Fruit fly (Drosophila melanogaster) whole organism, embryonic: Measurements from ENCODE around the gene Nf-YA.

Experiments
- Bdp1 ChIP-seq: fragments of 200-800 bp; sonication (Bioruptor generic); optimal IDR thresholded peaks from 3 replicates; lab custom pipeline; 2016; ENCODE audit warnings: missing biosample characterization, missing genetic modification characterization
- BtbVII ChIP-seq: fragments of 200-800 bp; sonication (Bioruptor generic); optimal IDR thresholded peaks from 3 replicates; lab custom pipeline; 2017; ENCODE audit warnings: missing biosample characterization, mild to moderate bottlenecking, missing genetic modification characterization
- CG10462 ChIP-seq: fragments of 200-800 bp; sonication (Bioruptor generic); optimal IDR thresholded peaks from 2 replicates; lab custom pipeline; 2016; ENCODE audit warnings: missing biosample characterization, missing genetic modification characterization
- CG11398 ChIP-seq: fragments of 200-800 bp; sonication (Bioruptor generic); optimal IDR thresholded peaks from 2 replicates; lab custom pipeline; 2016; ENCODE audit warnings: missing biosample characterization, missing genetic modification characterization
- CG11696 ChIP-seq: fragments of 200-800 bp; sonication (Bioruptor generic); IDR thresholded peaks from 2 replicates; pipeline ENCODE4 v1.3.6; 2022; ENCODE audit warnings: missing biosample characterization, missing genetic modification characterization
- CG12744 ChIP-seq: fragments of 200-800 bp; sonication (Bioruptor generic); optimal IDR thresholded peaks from 2 replicates; lab custom pipeline; 2016; ENCODE audit warnings: missing biosample characterization, missing genetic modification characterization
- CG12769 ChIP-seq: fragments of 200-800 bp; sonication (Bioruptor generic); optimal IDR thresholded peaks from 2 replicates; lab custom pipeline; 2019; ENCODE audit warnings: missing biosample characterization, mild to moderate bottlenecking, missing genetic modification characterization, moderate library complexity
- CG14860 ChIP-seq: fragments of 200-800 bp; sonication (Bioruptor generic); IDR thresholded peaks from 3 replicates; pipeline ENCODE4 v1.3.6; 2022; ENCODE audit warnings: missing biosample characterization, missing genetic modification characterization; ENCODE audit not compliant: partially characterized antibody
- CG14965 ChIP-seq: fragments of 200-800 bp; sonication (Bioruptor generic); optimal IDR thresholded peaks from 2 replicates; lab custom pipeline; 2016; ENCODE audit warnings: missing biosample characterization, missing genetic modification characterization, borderline replicate concordance
- CG15269 ChIP-seq: fragments of 200-800 bp; sonication (Bioruptor generic); optimal IDR thresholded peaks from 2 replicates; lab custom pipeline; 2018; ENCODE audit warnings: missing biosample characterization, mild to moderate bottlenecking, missing genetic modification characterization, moderate library complexity
- CG16779 ChIP-seq: fragments of 200-800 bp; sonication (Bioruptor generic); IDR thresholded peaks from 2 replicates; pipeline ENCODE4 v1.3.6; 2022; ENCODE audit warnings: missing biosample characterization, missing genetic modification characterization
- CG16813 ChIP-seq: fragments of 200-800 bp; sonication (Bioruptor generic); IDR thresholded peaks from 3 replicates; pipeline ENCODE4 v1.3.6; 2022; ENCODE audit warnings: missing biosample characterization, missing genetic modification characterization; ENCODE audit not compliant: partially characterized antibody
- CG16863 ChIP-seq: fragments of 200-800 bp; sonication (Bioruptor generic); optimal IDR thresholded peaks from 3 replicates; lab custom pipeline; 2016; ENCODE audit warnings: missing biosample characterization, missing genetic modification characterization
- CG17186 ChIP-seq: fragments of 200-800 bp; sonication (Bioruptor generic); optimal IDR thresholded peaks from 3 replicates; lab custom pipeline; 2017; ENCODE audit warnings: missing biosample characterization, missing genetic modification reagents, missing genetic modification characterization
- CG1832 ChIP-seq: fragments of 200-800 bp; sonication (Bioruptor generic); optimal IDR thresholded peaks from 2 replicates; lab custom pipeline; 2017; ENCODE audit warnings: missing biosample characterization, mild to moderate bottlenecking, missing genetic modification characterization, inconsistent platforms
- CG2116 ChIP-seq: fragments of 200-800 bp; sonication (Bioruptor generic); optimal IDR thresholded peaks from 3 replicates; lab custom pipeline; 2018; ENCODE audit warnings: missing biosample characterization, mild to moderate bottlenecking, missing genetic modification characterization
- CG30431 ChIP-seq: fragments of 200-800 bp; sonication (Bioruptor generic); optimal IDR thresholded peaks from 2 replicates; lab custom pipeline; 2017; ENCODE audit warnings: missing biosample characterization, missing genetic modification characterization
- CG34224 ChIP-seq: fragments of 200-800 bp; sonication (Bioruptor generic); IDR thresholded peaks from 3 replicates; pipeline ENCODE4 v1.3.6; 2022; ENCODE audit warnings: missing biosample characterization, missing genetic modification characterization; ENCODE audit not compliant: partially characterized antibody
- CG42726 ChIP-seq: fragments of 200-800 bp; sonication (Bioruptor generic); IDR thresholded peaks from 2 replicates; pipeline ENCODE4 v1.3.6; 2022; ENCODE audit warnings: missing biosample characterization, missing genetic modification characterization; ENCODE audit not compliant: partially characterized antibody
- CG4424 ChIP-seq: fragments of 200-800 bp; sonication (Bioruptor generic); optimal IDR thresholded peaks from 3 replicates; lab custom pipeline; 2016; ENCODE audit warnings: missing biosample characterization, missing genetic modification characterization
- CG5180 ChIP-seq: fragments of 200-800 bp; sonication (Bioruptor generic); optimal IDR thresholded peaks from 3 replicates; lab custom pipeline; 2017; ENCODE audit warnings: missing biosample characterization, missing genetic modification characterization, mild to moderate bottlenecking, moderate library complexity, missing genetic modification reagents
- CG6683 ChIP-seq: fragments of 200-800 bp; sonication (Bioruptor generic); optimal IDR thresholded peaks from 2 replicates; lab custom pipeline; 2017; ENCODE audit warnings: missing biosample characterization, mild to moderate bottlenecking, missing genetic modification characterization, missing genetic modification reagents
- CG7786 ChIP-seq: fragments of 200-800 bp; sonication (Bioruptor generic); optimal IDR thresholded peaks from 2 replicates; lab custom pipeline; 2016; ENCODE audit warnings: missing biosample characterization, missing genetic modification characterization
- CG9817 ChIP-seq: fragments of 200-800 bp; sonication (Bioruptor generic); optimal IDR thresholded peaks from 2 replicates; lab custom pipeline; 2018; ENCODE audit warnings: missing biosample characterization, mild to moderate bottlenecking, missing genetic modification characterization, moderate library complexity
- CHES-1-like ChIP-seq: fragments of 200-800 bp; sonication (Bioruptor generic); optimal IDR thresholded peaks from 2 replicates; lab custom pipeline; 2016; ENCODE audit warnings: missing biosample characterization, missing genetic modification characterization
- CTCF ChIP-seq: fragments of 200-800 bp; sonication (Bioruptor generic); optimal IDR thresholded peaks from 2 replicates; lab custom pipeline; 2017; ENCODE audit warnings: missing biosample characterization, mild to moderate bottlenecking, missing genetic modification characterization, moderate library complexity
- CoRest ChIP-seq: fragments of 200-800 bp; sonication (Bioruptor generic); optimal IDR thresholded peaks from 3 replicates; lab custom pipeline; 2018; ENCODE audit warnings: missing biosample characterization, mild to moderate bottlenecking, missing genetic modification characterization, moderate library complexity
- Dbx ChIP-seq: fragments of 200-800 bp; sonication (Bioruptor generic); IDR thresholded peaks from 3 replicates; pipeline ENCODE4 v1.3.6; 2022; ENCODE audit warnings: missing biosample characterization, missing genetic modification characterization
- E2f2 ChIP-seq: fragments of 200-800 bp; sonication (Bioruptor generic); IDR thresholded peaks from 2 replicates; pipeline ENCODE4 v1.3.6; 2022; ENCODE audit warnings: missing biosample characterization, missing genetic modification characterization
- NC2β ChIP-seq: fragments of 200-800 bp; sonication (Bioruptor generic); optimal IDR thresholded peaks from 2 replicates; lab custom pipeline; 2016; ENCODE audit warnings: missing biosample characterization, missing genetic modification characterization
- Nf-YA ChIP-seq: fragments of 200-800 bp; sonication (Bioruptor generic); IDR thresholded peaks from 2 replicates; pipeline ENCODE4 v1.3.6; 2022; ENCODE audit warnings: missing biosample characterization, missing genetic modification characterization
- Taf1 ChIP-seq: fragments of 200-800 bp; sonication (Bioruptor generic); IDR thresholded peaks from 2 replicates; pipeline ENCODE4 v1.3.6; 2022; ENCODE audit warnings: missing biosample characterization, missing genetic modification characterization
- Trl ChIP-seq, 3 experiments: fragments of >200 bp in 2 of 3; fragments of 200-800 bp in 1 of 3; sonication (Bioruptor generic) in 1 of 3; optimal IDR thresholded peaks; 2 replicates in 1 of 3; 3 replicates in 2 of 3; lab custom pipeline; 2016 to 2017; ENCODE audit warnings: missing biosample characterization in 1 of 3, missing genetic modification characterization in 1 of 3
- Xbp1 ChIP-seq: fragments of 200-800 bp; sonication (Bioruptor generic); optimal IDR thresholded peaks from 3 replicates; lab custom pipeline; 2016; ENCODE audit warnings: missing biosample characterization, mild to moderate bottlenecking, missing genetic modification characterization
- ara ChIP-seq: fragments of 200-800 bp; sonication (Bioruptor generic); IDR thresholded peaks from 2 replicates; pipeline ENCODE4 v1.3.6; 2022; ENCODE audit warnings: missing biosample characterization, missing genetic modification characterization
- bab2 ChIP-seq: fragments of 200-800 bp; sonication (Bioruptor generic); optimal IDR thresholded peaks from 2 replicates; lab custom pipeline; 2016; ENCODE audit warnings: missing biosample characterization, missing genetic modification characterization
- br ChIP-seq: fragments of >200 bp; optimal IDR thresholded peaks from 2 replicates; lab custom pipeline; 2017
- dimm ChIP-seq: fragments of 200-800 bp; sonication (Bioruptor generic); IDR thresholded peaks from 2 replicates; pipeline ENCODE4 v1.3.6; 2022; ENCODE audit warnings: missing biosample characterization, missing genetic modification characterization
- dmrt99B ChIP-seq: fragments of 200-800 bp; sonication (Bioruptor generic); optimal IDR thresholded peaks from 2 replicates; lab custom pipeline; 2018; ENCODE audit warnings: missing biosample characterization, mild to moderate bottlenecking, missing genetic modification characterization, moderate library complexity
- emc ChIP-seq: fragments of 200-800 bp; sonication (Bioruptor generic); optimal IDR thresholded peaks from 2 replicates; lab custom pipeline; 2016; ENCODE audit warnings: missing biosample characterization, missing genetic modification characterization
- fd3F ChIP-seq: fragments of 200-800 bp; sonication (Bioruptor generic); optimal IDR thresholded peaks from 2 replicates; lab custom pipeline; 2018; ENCODE audit warnings: missing biosample characterization, mild to moderate bottlenecking, missing genetic modification characterization, moderate library complexity
- her ChIP-seq: fragments of 200-800 bp; sonication (Bioruptor generic); optimal IDR thresholded peaks from 2 replicates; lab custom pipeline; 2016; ENCODE audit warnings: missing biosample characterization, missing genetic modification characterization
- lab ChIP-seq: fragments of 200-800 bp; sonication (Bioruptor generic); optimal IDR thresholded peaks from 3 replicates; lab custom pipeline; 2017; ENCODE audit warnings: missing biosample characterization, missing genetic modification characterization, mild to moderate bottlenecking, moderate library complexity, missing genetic modification reagents
- mld ChIP-seq: fragments of 200-800 bp; sonication (Bioruptor generic); IDR thresholded peaks from 3 replicates; pipeline ENCODE4 v1.3.6; 2022; ENCODE audit warnings: missing biosample characterization, missing genetic modification characterization; ENCODE audit not compliant: partially characterized antibody
- pzg ChIP-seq: fragments of 200-800 bp; sonication (Bioruptor generic); optimal IDR thresholded peaks from 3 replicates; lab custom pipeline; 2018; ENCODE audit warnings: missing biosample characterization, mild to moderate bottlenecking, missing genetic modification characterization, moderate library complexity
- seq ChIP-seq: fragments of 200-800 bp; sonication (Bioruptor generic); IDR thresholded peaks from 2 replicates; pipeline ENCODE4 v1.3.6; 2022; ENCODE audit warnings: missing biosample characterization, missing genetic modification characterization
- sisA ChIP-seq: fragments of 200-800 bp; sonication (Bioruptor generic); IDR thresholded peaks from 2 replicates; pipeline ENCODE4 v1.3.6; 2022; ENCODE audit warnings: missing biosample characterization, missing genetic modification characterization
- stwl ChIP-seq: fragments of 200-800 bp; sonication (Bioruptor generic); optimal IDR thresholded peaks from 3 replicates; lab custom pipeline; 2018; ENCODE audit warnings: missing biosample characterization, mild to moderate bottlenecking, missing genetic modification characterization, moderate library complexity
- trem ChIP-seq: fragments of 200-800 bp; optimal IDR thresholded peaks from 3 replicates; lab custom pipeline; 2019; ENCODE audit warnings: missing biosample characterization, mild to moderate bottlenecking, missing genetic modification characterization, moderate library complexity
- unc-4 ChIP-seq: fragments of 200-800 bp; sonication (Bioruptor generic); IDR thresholded peaks from 2 replicates; pipeline ENCODE4 v1.3.6; 2022; ENCODE audit warnings: missing biosample characterization, missing genetic modification characterization; ENCODE audit not compliant: partially characterized antibody
- wor ChIP-seq: fragments of 200-800 bp; sonication (Bioruptor generic); IDR thresholded peaks from 2 replicates; pipeline ENCODE4 v1.3.6; 2022; ENCODE audit warnings: missing biosample characterization, missing genetic modification characterization

Nf-YA gene

dm6 chr3L:9435315-9435714, 6.8 kb downstream of the Nf-YA start, which contains the start of gene CG42526 (continued):
- TF ChIP-seq mld (GFP tag; lab: Robert Waterston, UW), result no peak
- peak; percentile 48 for TF ChIP-seq CG15269 (tag; lab: Kevin White, UChicago)
- 0 out of 3 replicates have a peak, but pooled peaks have one; percentile 17 for TF ChIP-seq CG16813 (GFP tag; lab: Robert Waterston, UW)
- TF ChIP-seq CG9817 (tag; lab: Kevin White, UChicago), result peak; percentile 24
- TF ChIP-seq CG2116 (GFP tag; lab: Kevin White, UChicago), result peak; percentile 71
- peak; percentile 35 for TF ChIP-seq CoRest (tag; lab: Kevin White, UChicago)
- TF ChIP-seq seq (GFP tag; lab: Robert Waterston, UW), result 0 out of 2 replicates have a peak, but pooled peaks have one; percentile 12
- peak; percentile 36 for TF ChIP-seq CG12744 (GFP tag; lab: Kevin White, UChicago)
- TF ChIP-seq CG1832, result no peak
- no peak for TF ChIP-seq CG42726 (GFP tag; lab: Robert Waterston, UW)
- peak; percentile 34 for TF ChIP-seq CG16863 (GFP tag; lab: Kevin White, UChicago)
- peak; percentile 30 for TF ChIP-seq CG7786
- peak; percentile 24 for TF ChIP-seq Bdp1 (GFP tag; lab: Kevin White, UChicago)
- no peak for TF ChIP-seq fd3F (GFP tag; lab: Kevin White, UChicago)
- TF ChIP-seq unc-4 (GFP tag; lab: Robert Waterston, UW), result peak; percentile 74
- no peak for TF ChIP-seq dmrt99B (tag; lab: Kevin White, UChicago)
- peak; percentile 24 for TF ChIP-seq NC2β
- peak; percentile 59 for TF ChIP-seq CTCF
- peak; percentile 55 for TF ChIP-seq lab
- TF ChIP-seq CHES-1-like, result no peak
- TF ChIP-seq her (GFP tag; lab: Kevin White, UChicago), result peak; percentile 45
- TF ChIP-seq CG11696, result no peak
- peak; percentile 75 for TF ChIP-seq stwl
- TF ChIP-seq CG34224 (GFP tag; lab: Robert Waterston, UW), result peak; percentile 55; the same call in 2 of the 3 replicates
- TF ChIP-seq CG4424 (GFP tag; lab: Kevin White, UChicago), result no peak
- TF ChIP-seq CG14860 (GFP tag; lab: Robert Waterston, UW), result no peak
- peak; percentile 56 for TF ChIP-seq bab2 (GFP tag; lab: Kevin White, UChicago)
- no peak for TF ChIP-seq dimm
- no peak for TF ChIP-seq br (lab: Kevin White, UChicago)
- TF ChIP-seq CG16779 (GFP tag; lab: Robert Waterston, UW), result no peak
- TF ChIP-seq trem (tag; lab: Kevin White, UChicago), result peak; percentile 25
- no peak for TF ChIP-seq CG6683 (GFP tag; lab: Kevin White, UChicago)
- no peak for TF ChIP-seq CG30431 (GFP tag; lab: Kevin White, UChicago)
- peak; percentile 39; the same call in 1 of the 3 replicates for TF ChIP-seq Dbx
- TF ChIP-seq pzg (GFP tag; lab: Kevin White, UChicago), result peak; percentile 79
- no peak; the same call in 1 of the 2 replicates for TF ChIP-seq Taf1
- no peak for TF ChIP-seq wor (GFP tag; lab: Robert Waterston, UW)
- TF ChIP-seq Trl (optimal IDR thresholded peaks at IDR 0.05; lab: Kevin White, UChicago), result no peak
- peak; percentile 37 for TF ChIP-seq Trl (GFP tag; optimal IDR thresholded peaks at IDR 0.05; lab: Kevin White, UChicago)
- TF ChIP-seq sisA (GFP tag; lab: Robert Waterston, UW), result no peak
- peak; percentile 84 for TF ChIP-seq E2f2 (GFP tag; lab: Robert Waterston, UW)
- TF ChIP-seq CG14965 (GFP tag; lab: Kevin White, UChicago), result no peak
- TF ChIP-seq CG12769 (tag; lab: Kevin White, UChicago), result peak; percentile 56
- TF ChIP-seq emc (GFP tag; lab: Kevin White, UChicago), result no peak
- TF ChIP-seq ara (GFP tag; lab: Robert Waterston, UW), result no peak
- TF ChIP-seq CG10462, result no peak
- TF ChIP-seq BtbVII (GFP tag; lab: Kevin White, UChicago), result no peak
- TF ChIP-seq Xbp1, result peak; percentile 54
- TF ChIP-seq CG17186 (GFP tag; lab: Kevin White, UChicago), result peak; percentile 96
- no peak for TF ChIP-seq CG5180 (GFP tag; lab: Kevin White, UChicago)
- TF ChIP-seq CG11398 (GFP tag; lab: Kevin White, UChicago), result no peak
- TF ChIP-seq Nf-YA, result no peak
